Worm (Caenorhabditis elegans) whole organism, dauer: ENCODE results near the gene ins-34.

Experiments
- unc-62 ChIP-seq: sonication (generic microtip); optimal IDR thresholded peaks from 2 replicates; lab custom pipeline; 2017; ENCODE audit warnings: missing biosample characterization, missing genetic modification reagents, missing genetic modification characterization

The ins-34 gene

ce11 chrIV:14153261-14153660 is 46.9 kb downstream of the ins-34 start, which contains the start of gene oac-38:
oac-38 (minus strand) TSS chrIV:14153361.
- TF ChIP-seq unc-62 (GFP tag; lab: Kevin White, UChicago) = no peak
